Worm (Caenorhabditis elegans) whole organism, midembryonic: ENCODE measurements around the gene C16C10.4.

ENCODE experiments used
- klf-2 ChIP-seq: fragments of 200-800 bp; sonication (Bioruptor generic); conservative IDR thresholded peaks from 2 replicates; pipeline ENCODE4 v1.3.6; 2022; ENCODE audit warnings: missing genetic modification reagents, missing genetic modification characterization, missing compliant biosample characterization
- ztf-29 ChIP-seq: fragments of 200-800 bp; sonication (Bioruptor generic); IDR thresholded peaks from 2 replicates; pipeline ENCODE4 v1.3.6; 2022; ENCODE audit warnings: missing genetic modification reagents, missing genetic modification characterization, missing compliant biosample characterization

DNA sequence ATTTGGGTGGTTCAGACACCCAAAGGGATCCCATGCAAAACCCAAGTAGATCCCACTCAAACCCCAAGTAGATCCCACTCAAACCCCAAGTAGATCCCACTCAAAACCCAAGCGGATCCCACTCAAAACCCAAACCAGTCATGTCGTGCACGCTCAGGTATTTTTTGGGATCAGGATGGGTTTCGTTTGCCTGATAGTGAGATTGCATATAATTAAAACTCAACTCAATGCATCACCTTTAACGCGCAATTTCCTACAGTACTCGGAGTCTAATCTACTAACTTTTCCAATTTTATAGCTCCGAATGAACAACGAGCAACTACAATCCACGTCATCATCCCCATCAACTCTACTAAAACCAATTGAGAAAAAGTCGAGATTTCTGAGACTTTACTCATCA lies 38.1 kb downstream of the C16C10.4 start, which contains the start of gene phlp-2:
- no peak for TF ChIP-seq klf-2 (GFP tag; lab: Robert Waterston, UW)
- no peak for TF ChIP-seq ztf-29
